Worm (Caenorhabditis elegans): ENCODE measurements around the gene gar-2.
A peak's percentile ranks its signal among the peaks of the same experiment; 100 is the strongest.

gar-2 gene

ce11 chrIII:6352459-6352858 is 43.3 kb downstream of the gar-2 start (continued):
- peak; percentile 97 for TF ChIP-seq unc-86 (tag; optimal IDR thresholded peaks at IDR 0.05)
- TF ChIP-seq lin-35 (GFP tag; optimal IDR thresholded peaks at IDR 0.05), result no peak
- no peak for TF ChIP-seq blmp-1 (tag; optimal IDR thresholded peaks at IDR 0.05)
- TF ChIP-seq ceh-8 (GFP tag; optimal IDR thresholded peaks at IDR 0.05), result no peak
- TF ChIP-seq hlh-17 (GFP tag; optimal IDR thresholded peaks at IDR 0.05; ENCODE audit: borderline replicate concordance), result no peak

DNA sequence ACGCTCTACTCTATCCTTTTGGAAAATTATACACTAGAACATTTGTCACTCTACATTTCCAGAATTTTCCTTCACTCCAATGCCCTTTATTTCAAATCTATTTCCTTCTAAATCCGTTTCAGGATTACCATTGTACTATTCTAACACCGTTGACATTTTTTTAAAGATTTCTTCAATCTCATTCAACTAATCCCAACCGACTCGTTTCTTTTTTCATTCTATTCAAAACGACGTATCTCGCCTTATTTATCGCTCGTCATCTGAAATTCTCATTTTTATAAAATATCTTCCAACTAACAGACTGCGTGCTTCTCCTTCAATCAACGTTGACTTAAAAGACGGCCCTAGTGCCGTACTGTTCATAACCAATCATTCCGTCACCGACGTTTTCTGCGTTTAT is 43.9 kb downstream of the gar-2 start, which contains the start of gene akap-1:
TSS of gene akap-1 (plus strand) at position 301 of the 400 bp plus-strand sequence.
- TF ChIP-seq pax-3 (tag; optimal IDR thresholded peaks at IDR 0.05) (peak; percentile 2), C04F5.9 (tag; optimal IDR thresholded peaks at IDR 0.05) (no peak)

DNA sequence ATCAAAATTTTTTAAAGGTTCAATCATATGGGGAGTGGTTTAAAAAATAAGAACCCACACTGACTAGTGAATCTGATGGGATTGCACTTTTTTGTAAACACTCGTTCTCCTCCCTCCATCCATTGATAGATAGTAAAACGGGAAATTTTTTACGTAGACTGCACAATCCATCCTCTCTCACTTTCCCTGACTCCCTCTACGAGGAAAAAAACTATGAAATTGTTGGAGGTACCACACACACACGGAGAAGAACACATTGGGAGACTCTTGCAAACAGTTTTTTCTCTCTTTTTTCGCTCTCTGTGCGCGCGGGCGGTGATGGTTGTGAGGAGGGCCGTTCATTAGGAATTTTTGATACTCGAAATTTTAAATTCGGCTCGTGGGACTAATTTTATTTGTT is 46.2 kb downstream of the gar-2 start:
- no peak for TF ChIP-seq unc-62 (GFP tag; optimal IDR thresholded peaks at IDR 0.05)
- peak; percentile 2 for TF ChIP-seq rnt-1 (tag; optimal IDR thresholded peaks at IDR 0.05)
- no peak for TF ChIP-seq efl-1 (optimal IDR thresholded peaks at IDR 0.05)
- peak in 1 of 2 experiments; percentile 58 for TF ChIP-seq efl-1 (GFP tag; optimal IDR thresholded peaks at IDR 0.05 in 1 of 2)
- TF ChIP-seq nhr-77 (tag; optimal IDR thresholded peaks at IDR 0.05), result peak; percentile 8

DNA sequence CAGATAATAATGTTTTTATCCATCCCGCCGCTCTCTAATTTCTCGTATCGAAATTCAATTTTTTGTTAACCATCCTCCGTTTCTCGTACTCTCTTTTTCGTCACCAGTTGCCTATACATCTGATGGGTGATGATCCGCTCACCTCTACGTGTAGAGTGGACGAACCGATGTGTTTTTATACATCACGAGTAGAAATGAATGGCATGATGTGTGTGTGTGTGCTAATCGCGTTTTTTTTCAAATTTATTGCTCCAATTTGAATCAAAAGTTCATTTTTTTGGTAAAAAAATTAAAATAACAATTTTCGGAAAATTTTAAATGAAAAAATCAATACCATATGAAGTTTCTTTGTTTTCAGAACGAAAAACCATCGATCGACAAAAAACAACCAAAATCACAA is 46.8 kb downstream of the gar-2 start:
- TF ChIP-seq hlh-4 (tag; optimal IDR thresholded peaks at IDR 0.05), result no peak
- TF ChIP-seq irx-1 (tag; optimal IDR thresholded peaks at IDR 0.05), result no peak
- no peak for TF ChIP-seq egl-27 (tag; optimal IDR thresholded peaks at IDR 0.05)
- TF ChIP-seq zip-4 (GFP tag; optimal IDR thresholded peaks at IDR 0.05), result no peak
- TF ChIP-seq sup-37 (GFP tag; optimal IDR thresholded peaks at IDR 0.05), result no peak
- no peak for TF ChIP-seq nhr-76 (tag; optimal IDR thresholded peaks at IDR 0.05)
- no peak for TF ChIP-seq lir-3 (tag; optimal IDR thresholded peaks at IDR 0.05; ENCODE audit: poor library complexity)
- no peak for TF ChIP-seq dsc-1 (tag; optimal IDR thresholded peaks at IDR 0.05)
- no peak for TF ChIP-seq jun-1 (tag; optimal IDR thresholded peaks at IDR 0.05)
- peak; percentile 28 for TF ChIP-seq lin-14 (GFP tag; optimal IDR thresholded peaks at IDR 0.05)
- TF ChIP-seq dpl-1 (GFP tag; optimal IDR thresholded peaks at IDR 0.05), result no peak
- no peak for TF ChIP-seq elt-3 (tag; optimal IDR thresholded peaks at IDR 0.05)
- no peak for TF ChIP-seq isw-1 (GFP tag; IDR thresholded peaks at IDR 0.05)
- no peak for TF ChIP-seq C16A3.4 (tag; optimal IDR thresholded peaks at IDR 0.05)
- TF ChIP-seq unc-62 (GFP tag; optimal IDR thresholded peaks at IDR 0.05), result no peak
- TF ChIP-seq nhr-20 (tag; optimal IDR thresholded peaks at IDR 0.05), result no peak
- TF ChIP-seq elt-2 (tag; optimal IDR thresholded peaks at IDR 0.05), result no peak
- peak; percentile 68 for TF ChIP-seq nhr-85 (tag)
- no peak for TF ChIP-seq fkh-4 (tag; optimal IDR thresholded peaks at IDR 0.05; ENCODE audit: borderline replicate concordance)
- TF ChIP-seq ceh-63 (GFP tag; optimal IDR thresholded peaks at IDR 0.05), result no peak
- TF ChIP-seq lin-15B (tag; optimal IDR thresholded peaks at IDR 0.05), result no peak
- TF ChIP-seq nhr-77 (tag; optimal IDR thresholded peaks at IDR 0.05), result no peak
- TF ChIP-seq fkh-10 (GFP tag; optimal IDR thresholded peaks at IDR 0.05), result no peak
- TF ChIP-seq sptf-1 (tag; optimal IDR thresholded peaks at IDR 0.05), result no peak
- no peak for TF ChIP-seq skn-1 (tag; optimal IDR thresholded peaks at IDR 0.05)
- no peak for TF ChIP-seq unc-130 (tag; optimal IDR thresholded peaks at IDR 0.05)
- TF ChIP-seq nhr-71 (tag; optimal IDR thresholded peaks at IDR 0.05), result no peak
- TF ChIP-seq snpc-4 (tag; optimal IDR thresholded peaks at IDR 0.05), result no peak
- no peak for TF ChIP-seq pqm-1 (tag; optimal IDR thresholded peaks at IDR 0.05)
- peak; percentile 2 for TF ChIP-seq rnt-1 (tag; optimal IDR thresholded peaks at IDR 0.05)
- TF ChIP-seq ceh-88 (GFP tag; IDR thresholded peaks at IDR 0.05), result no peak
- no peak for TF ChIP-seq aly-2 (tag; optimal IDR thresholded peaks at IDR 0.05)
- no peak for TF ChIP-seq nhr-84 (tag; optimal IDR thresholded peaks at IDR 0.05)
- TF ChIP-seq mef-2 (tag; optimal IDR thresholded peaks at IDR 0.05), result no peak
- no peak for TF ChIP-seq nhr-237 (tag; optimal IDR thresholded peaks at IDR 0.05)
- TF ChIP-seq lin-39 (tag; optimal IDR thresholded peaks at IDR 0.05), result no peak
- TF ChIP-seq snu-23 (GFP tag; optimal IDR thresholded peaks at IDR 0.05), result peak; percentile 44
- TF ChIP-seq blmp-1 (tag; optimal IDR thresholded peaks at IDR 0.05), result peak; percentile 2
- TF ChIP-seq mdl-1 (tag; optimal IDR thresholded peaks at IDR 0.05), result no peak
- TF ChIP-seq efl-1 (optimal IDR thresholded peaks at IDR 0.05), result no peak
- peak in 1 of 2 experiments; percentile 88 for TF ChIP-seq efl-1 (GFP tag; optimal IDR thresholded peaks at IDR 0.05 in 1 of 2)
